Fruit fly (Drosophila melanogaster) whole organism, embryonic: ENCODE results near the gene Blimp-1.

Experiments used
- Abd-B ChIP-seq: fragments of 200-800 bp; sonication (Bioruptor generic); optimal IDR thresholded peaks from 2 replicates; lab custom pipeline; 2018; ENCODE audit warnings: missing biosample characterization, mild to moderate bottlenecking, missing genetic modification characterization, moderate library complexity
- Awh ChIP-seq: fragments of 200-800 bp; sonication (Bioruptor generic); IDR thresholded peaks from 2 replicates; pipeline ENCODE4, ENCODE4 v1.3.6; 2022; ENCODE audit warnings: missing biosample characterization, missing genetic modification characterization
- BtbVII ChIP-seq: fragments of 200-800 bp; sonication (Bioruptor generic); optimal IDR thresholded peaks from 3 replicates; lab custom pipeline; 2017; ENCODE audit warnings: missing biosample characterization, mild to moderate bottlenecking, missing genetic modification characterization
- CG10366 ChIP-seq: fragments of 200-800 bp; sonication (Bioruptor generic); IDR thresholded peaks from 2 replicates; pipeline ENCODE4 v1.3.6; 2022; ENCODE audit warnings: missing biosample characterization, missing genetic modification characterization
- CG10959 ChIP-seq: fragments of 200-800 bp; sonication (Bioruptor generic); IDR thresholded peaks from 2 replicates; pipeline ENCODE4 v1.3.6; 2022; ENCODE audit warnings: missing biosample characterization, missing genetic modification characterization
- CG11723 ChIP-seq: fragments of 200-800 bp; sonication (Bioruptor generic); optimal IDR thresholded peaks from 2 replicates; lab custom pipeline; 2017; ENCODE audit warnings: missing biosample characterization, mild to moderate bottlenecking, missing genetic modification characterization
- CG12071 ChIP-seq: fragments of 200-800 bp; sonication (Bioruptor generic); optimal IDR thresholded peaks from 3 replicates; lab custom pipeline; 2018; ENCODE audit warnings: missing biosample characterization, mild to moderate bottlenecking, missing genetic modification characterization
- CG12219 ChIP-seq: fragments of 200-800 bp; sonication (Bioruptor generic); optimal IDR thresholded peaks from 3 replicates; lab custom pipeline; 2018; ENCODE audit warnings: missing biosample characterization, mild to moderate bottlenecking, missing genetic modification characterization
- CG13624 ChIP-seq: fragments of 200-800 bp; sonication (Bioruptor generic); optimal IDR thresholded peaks from 2 replicates; lab custom pipeline; 2016; ENCODE audit warnings: missing biosample characterization, missing genetic modification characterization
- CG14710 ChIP-seq: fragments of 200-800 bp; sonication (Bioruptor generic); optimal IDR thresholded peaks from 3 replicates; lab custom pipeline; 2019; ENCODE audit warnings: missing biosample characterization, mild to moderate bottlenecking, missing genetic modification characterization, moderate library complexity
- CG15073 ChIP-seq: fragments of 200-800 bp; sonication (Bioruptor generic); optimal IDR thresholded peaks from 2 replicates; lab custom pipeline; 2016; ENCODE audit warnings: missing biosample characterization, missing genetic modification characterization
- CG17568 ChIP-seq: fragments of 200-800 bp; sonication (Bioruptor generic); optimal IDR thresholded peaks from 2 replicates; lab custom pipeline; 2018; ENCODE audit warnings: missing biosample characterization, mild to moderate bottlenecking, missing genetic modification characterization, moderate library complexity
- CG17802 ChIP-seq: fragments of 200-800 bp; sonication (Bioruptor generic); optimal IDR thresholded peaks from 2 replicates; lab custom pipeline; 2018; ENCODE audit warnings: missing biosample characterization, mild to moderate bottlenecking, missing genetic modification characterization, moderate library complexity
- CG30431 ChIP-seq: fragments of 200-800 bp; sonication (Bioruptor generic); optimal IDR thresholded peaks from 2 replicates; lab custom pipeline; 2017; ENCODE audit warnings: missing biosample characterization, missing genetic modification characterization
- CG3281 ChIP-seq: fragments of 200-800 bp; sonication (Bioruptor generic); optimal IDR thresholded peaks from 3 replicates; lab custom pipeline; 2017; ENCODE audit warnings: missing biosample characterization, mild to moderate bottlenecking, missing genetic modification characterization
- CG3407 ChIP-seq: fragments of 200-800 bp; sonication (Bioruptor generic); optimal IDR thresholded peaks from 2 replicates; lab custom pipeline; 2018; ENCODE audit warnings: missing biosample characterization, mild to moderate bottlenecking, missing genetic modification characterization
- CG34224 ChIP-seq: fragments of 200-800 bp; sonication (Bioruptor generic); IDR thresholded peaks from 3 replicates; pipeline ENCODE4 v1.3.6; 2022; ENCODE audit warnings: missing biosample characterization, missing genetic modification characterization; ENCODE audit not compliant: partially characterized antibody
- CG4404 ChIP-seq: fragments of 200-800 bp; sonication (Bioruptor generic); IDR thresholded peaks from 2 replicates; pipeline ENCODE4 v1.3.6; 2022; ENCODE audit warnings: missing biosample characterization, missing genetic modification characterization
- CG4617 ChIP-seq: fragments of 200-800 bp; sonication (Bioruptor generic); optimal IDR thresholded peaks from 3 replicates; lab custom pipeline; 2016; ENCODE audit warnings: missing biosample characterization, missing genetic modification characterization, borderline replicate concordance
- CG6689 ChIP-seq: fragments of 200-800 bp; sonication (Bioruptor generic); IDR thresholded peaks from 2 replicates; pipeline ENCODE4 v1.3.6; 2022; ENCODE audit warnings: missing biosample characterization, missing genetic modification characterization
- CG7745 ChIP-seq: fragments of 200-800 bp; sonication (Bioruptor generic); optimal IDR thresholded peaks from 2 replicates; lab custom pipeline; 2018; ENCODE audit warnings: missing biosample characterization, mild to moderate bottlenecking, missing genetic modification characterization, moderate library complexity
- CG8290 ChIP-seq, 3 experiments: fragments of 200-800 bp; sonication (Bioruptor generic); optimal IDR thresholded peaks; 2 replicates each; lab custom pipeline; 2016 to 2019; ENCODE audit warnings: missing biosample characterization in 3 of 3, missing genetic modification characterization in 3 of 3, mild to moderate bottlenecking in 2 of 3, moderate library complexity in 1 of 3
- CHES-1-like ChIP-seq: fragments of 200-800 bp; sonication (Bioruptor generic); optimal IDR thresholded peaks from 2 replicates; lab custom pipeline; 2016; ENCODE audit warnings: missing biosample characterization, missing genetic modification characterization
- Deaf1 ChIP-seq: fragments of 200-800 bp; optimal IDR thresholded peaks from 3 replicates; lab custom pipeline; 2019; ENCODE audit warnings: missing biosample characterization, mild to moderate bottlenecking, missing genetic modification characterization, moderate library complexity
- HLH54F ChIP-seq: fragments of 200-800 bp; sonication (Bioruptor generic); optimal IDR thresholded peaks from 3 replicates; lab custom pipeline; 2016; ENCODE audit warnings: missing biosample characterization, missing genetic modification characterization
- HLHmδ ChIP-seq: fragments of 200-800 bp; sonication (Bioruptor generic); optimal IDR thresholded peaks from 2 replicates; lab custom pipeline; 2018; ENCODE audit warnings: missing biosample characterization, mild to moderate bottlenecking, missing genetic modification characterization, moderate library complexity
- Hr3 ChIP-seq: fragments of 200-800 bp; sonication (Bioruptor generic); optimal IDR thresholded peaks from 3 replicates; lab custom pipeline; 2016; ENCODE audit warnings: missing biosample characterization, missing genetic modification characterization
- MBD-R2 ChIP-seq: fragments of 200-800 bp; sonication (Bioruptor generic); IDR thresholded peaks from 2 replicates; pipeline ENCODE4 v1.3.6; 2022; ENCODE audit warnings: missing biosample characterization, missing genetic modification characterization
- Mad ChIP-seq: fragments of 200-800 bp; sonication (Bioruptor generic); optimal IDR thresholded peaks from 2 replicates; lab custom pipeline; 2016; ENCODE audit warnings: missing biosample characterization, missing genetic modification characterization
- NFAT ChIP-seq: fragments of 200-800 bp; sonication (Bioruptor generic); IDR thresholded peaks from 2 replicates; pipeline ENCODE4 v1.3.6; 2022; ENCODE audit warnings: missing biosample characterization, missing genetic modification characterization
- Opbp ChIP-seq: fragments of 200-800 bp; sonication (Bioruptor generic); IDR thresholded peaks from 3 replicates; pipeline ENCODE4 v1.3.6; 2022; ENCODE audit warnings: missing biosample characterization, missing genetic modification characterization; ENCODE audit not compliant: partially characterized antibody
- ara ChIP-seq: fragments of 200-800 bp; sonication (Bioruptor generic); IDR thresholded peaks from 2 replicates; pipeline ENCODE4 v1.3.6; 2022; ENCODE audit warnings: missing biosample characterization, missing genetic modification characterization
- cg ChIP-seq: fragments of 200-800 bp; sonication (Bioruptor generic); optimal IDR thresholded peaks from 3 replicates; lab custom pipeline; 2019; ENCODE audit warnings: missing biosample characterization, mild to moderate bottlenecking, missing genetic modification characterization, moderate library complexity
- chif ChIP-seq, 2 experiments: fragments of 200-800 bp; sonication (Bioruptor generic); optimal IDR thresholded peaks; 3 replicates each; lab custom pipeline; 2016; ENCODE audit warnings: missing biosample characterization in 2 of 2, missing genetic modification characterization in 2 of 2
- ci ChIP-seq: fragments of 200-800 bp; sonication (Bioruptor generic); IDR thresholded peaks from 3 replicates; pipeline ENCODE4 v1.3.6; 2022; ENCODE audit warnings: missing biosample characterization, missing genetic modification characterization
- dan ChIP-seq: fragments of 200-800 bp; sonication (Bioruptor generic); IDR thresholded peaks from 2 replicates; pipeline ENCODE4 v1.3.6; 2022; ENCODE audit warnings: missing biosample characterization, missing genetic modification characterization
- dati ChIP-seq: fragments of 200-800 bp; sonication (Bioruptor generic); IDR thresholded peaks from 2 replicates; pipeline ENCODE4 v1.3.6; 2022; ENCODE audit warnings: missing biosample characterization, missing genetic modification characterization
- dm ChIP-seq: fragments of 200-800 bp; sonication (Bioruptor generic); optimal IDR thresholded peaks from 3 replicates; lab custom pipeline; 2016; ENCODE audit warnings: missing biosample characterization, missing genetic modification characterization
- ftz-f1 ChIP-seq: fragments of 200-800 bp; sonication (Bioruptor generic); optimal IDR thresholded peaks from 2 replicates; lab custom pipeline; 2016; ENCODE audit warnings: missing biosample characterization, missing genetic modification characterization
- gsb ChIP-seq: fragments of 200-800 bp; sonication (Bioruptor generic); IDR thresholded peaks from 2 replicates; pipeline ENCODE4 v1.3.6; 2022; ENCODE audit warnings: missing biosample characterization, missing genetic modification characterization
- nom ChIP-seq: fragments of 200-800 bp; sonication (Bioruptor generic); optimal IDR thresholded peaks from 2 replicates; lab custom pipeline; 2017; ENCODE audit warnings: missing biosample characterization, missing genetic modification characterization, mild to moderate bottlenecking, moderate library complexity, missing genetic modification reagents
- p53 ChIP-seq: fragments of 200-800 bp; sonication (Bioruptor generic); optimal IDR thresholded peaks from 2 replicates; lab custom pipeline; 2016; ENCODE audit warnings: missing biosample characterization, missing genetic modification characterization
- pho ChIP-seq: fragments of 200-800 bp; sonication (Bioruptor generic); optimal IDR thresholded peaks from 2 replicates; lab custom pipeline; 2016; ENCODE audit warnings: missing biosample characterization, missing genetic modification characterization
- pzg ChIP-seq: fragments of 200-800 bp; sonication (Bioruptor generic); optimal IDR thresholded peaks from 3 replicates; lab custom pipeline; 2018; ENCODE audit warnings: missing biosample characterization, mild to moderate bottlenecking, missing genetic modification characterization, moderate library complexity
- sens-2 ChIP-seq: fragments of 200-800 bp; sonication (Bioruptor generic); IDR thresholded peaks from 2 replicates; pipeline ENCODE4 v1.3.6; 2022; ENCODE audit warnings: missing biosample characterization, missing genetic modification characterization
- shn ChIP-seq: fragments of 200-800 bp; sonication (Bioruptor generic); optimal IDR thresholded peaks from 3 replicates; lab custom pipeline; 2016; ENCODE audit warnings: missing biosample characterization, missing genetic modification characterization
- sisA ChIP-seq: fragments of 200-800 bp; sonication (Bioruptor generic); IDR thresholded peaks from 2 replicates; pipeline ENCODE4 v1.3.6; 2022; ENCODE audit warnings: missing biosample characterization, missing genetic modification characterization
- sug ChIP-seq: fragments of 200-800 bp; optimal IDR thresholded peaks from 2 replicates; lab custom pipeline; 2019; ENCODE audit warnings: missing biosample characterization, mild to moderate bottlenecking, missing genetic modification characterization, moderate library complexity
- tgo ChIP-seq: fragments of 200-800 bp; sonication (Bioruptor generic); IDR thresholded peaks from 3 replicates; pipeline ENCODE4 v1.3.6; 2022; ENCODE audit warnings: missing biosample characterization, missing genetic modification characterization
- unc-4 ChIP-seq: fragments of 200-800 bp; sonication (Bioruptor generic); IDR thresholded peaks from 2 replicates; pipeline ENCODE4 v1.3.6; 2022; ENCODE audit warnings: missing biosample characterization, missing genetic modification characterization; ENCODE audit not compliant: partially characterized antibody

Gene Blimp-1

DNA sequence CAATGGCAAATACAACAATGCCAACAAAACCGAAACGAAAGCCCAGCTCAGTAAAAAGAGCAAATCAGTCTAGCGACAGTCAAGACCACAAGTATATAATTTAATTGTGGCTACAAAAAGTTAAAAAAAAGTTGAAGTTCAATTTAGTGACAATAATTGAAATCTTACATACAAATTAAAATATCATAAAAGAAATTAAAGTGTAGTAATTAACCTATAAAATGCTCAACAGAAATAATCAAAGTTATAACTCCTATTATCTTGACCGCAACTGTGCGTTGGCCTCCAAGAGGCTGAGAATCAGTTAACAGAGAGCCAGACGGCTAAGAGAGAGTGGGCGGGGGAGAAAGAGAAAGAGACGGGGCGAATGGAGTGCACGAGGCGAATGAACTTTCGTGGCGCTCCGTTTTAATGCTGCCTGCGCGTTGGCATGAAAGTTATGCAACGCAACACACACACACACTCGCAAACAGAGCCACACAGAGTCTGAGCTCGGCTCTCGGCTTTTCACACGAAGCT, 19.0 kb upstream of the Blimp-1 start (continued):
- TF ChIP-seq CG10366 (GFP tag; lab: Robert Waterston, UW), result peak; percentile 69
- peak; percentile 69 for TF ChIP-seq BtbVII (GFP tag; lab: Kevin White, UChicago)
- peak; percentile 45 for TF ChIP-seq CG30431
- peak; percentile 39 for TF ChIP-seq dm (GFP tag; lab: Kevin White, UChicago)
- no peak for TF ChIP-seq CG13624 (GFP tag; lab: Kevin White, UChicago)
- TF ChIP-seq CG17802 (tag; lab: Kevin White, UChicago), result peak; percentile 45
- no peak for TF ChIP-seq CG34224 (GFP tag; lab: Robert Waterston, UW)
- no peak for TF ChIP-seq CG3281 (GFP tag; lab: Kevin White, UChicago)
- peak; percentile 73 for TF ChIP-seq CG17568 (GFP tag; lab: Kevin White, UChicago)
- TF ChIP-seq CG12071, result no peak
- peak; percentile 62; the same call in 1 of the 3 replicates for TF ChIP-seq tgo
- peak; percentile 83 for TF ChIP-seq ara (GFP tag; lab: Robert Waterston, UW)
- TF ChIP-seq CG4404 (GFP tag; lab: Robert Waterston, UW), result no peak
- peak; percentile 83 for TF ChIP-seq CG6689 (GFP tag; lab: Robert Waterston, UW)
- TF ChIP-seq chif (GFP tag; optimal IDR thresholded peaks at IDR 0.05; lab: Kevin White, UChicago), result peak; percentile 33 to 73
- no peak for TF ChIP-seq Opbp
- peak; percentile 71 for TF ChIP-seq CG7745 (tag; lab: Kevin White, UChicago)
- no peak for TF ChIP-seq HLHmδ (GFP tag; lab: Kevin White, UChicago)
- no peak for TF ChIP-seq NFAT (GFP tag; lab: Robert Waterston, UW)
- TF ChIP-seq CG3407 (GFP tag; lab: Kevin White, UChicago), result peak; percentile 81
- peak; percentile 93 for TF ChIP-seq Deaf1 (tag; lab: Kevin White, UChicago)
- TF ChIP-seq MBD-R2 (GFP tag; lab: Robert Waterston, UW), result no peak
- peak; percentile 63 for TF ChIP-seq Abd-B (GFP tag; lab: Kevin White, UChicago)
- TF ChIP-seq pho (GFP tag; lab: Kevin White, UChicago), result peak; percentile 25
- TF ChIP-seq CG10959 (GFP tag; lab: Robert Waterston, UW), result peak; percentile 57
- no peak for TF ChIP-seq dati (GFP tag; lab: Robert Waterston, UW)
- TF ChIP-seq CG8290 (GFP tag; optimal IDR thresholded peaks at IDR 0.05; lab: Kevin White, UChicago), result no peak
- peak in 1 of 2 experiments; percentile 19 for TF ChIP-seq CG8290 (tag; optimal IDR thresholded peaks at IDR 0.05; lab: Kevin White, UChicago)
- no peak for TF ChIP-seq nom (GFP tag; lab: Kevin White, UChicago)
- TF ChIP-seq unc-4, result no peak
- no peak for TF ChIP-seq dan (GFP tag; lab: Robert Waterston, UW)
- peak; percentile 52; the same call in 1 of the 2 replicates for TF ChIP-seq sens-2
- TF ChIP-seq Mad (GFP tag; lab: Kevin White, UChicago), result peak; percentile 38
- TF ChIP-seq gsb (GFP tag; lab: Robert Waterston, UW), result no peak; the same call in 1 of the 2 replicates
- no peak for TF ChIP-seq CHES-1-like (GFP tag; lab: Kevin White, UChicago)
- TF ChIP-seq ci, result peak; percentile 88
- TF ChIP-seq pzg (GFP tag; lab: Kevin White, UChicago), result no peak
- peak; percentile 28 for TF ChIP-seq ftz-f1 (GFP tag; lab: Kevin White, UChicago)
- TF ChIP-seq CG4617 (GFP tag; lab: Kevin White, UChicago), result peak; percentile 28
- TF ChIP-seq Awh (GFP tag; lab: Robert Waterston, UW), result peak; percentile 87
- no peak for TF ChIP-seq shn (GFP tag; lab: Kevin White, UChicago)
- no peak for TF ChIP-seq sug
- peak; percentile 75 for TF ChIP-seq Hr3 (GFP tag; lab: Kevin White, UChicago)
- peak; percentile 48 for TF ChIP-seq cg
- peak; percentile 62 for TF ChIP-seq sisA
- TF ChIP-seq CG15073 (GFP tag; lab: Kevin White, UChicago), result peak; percentile 2
- peak; percentile 83 for TF ChIP-seq CG12219
- TF ChIP-seq CG11723, result peak; percentile 59
- no peak for TF ChIP-seq HLH54F (GFP tag; lab: Kevin White, UChicago)
- TF ChIP-seq p53 (GFP tag; lab: Kevin White, UChicago), result no peak
- peak; percentile 91 for TF ChIP-seq CG14710 (tag; lab: Kevin White, UChicago)
